Fruit fly (Drosophila melanogaster): ENCODE results near the gene CG13998.

DNA sequence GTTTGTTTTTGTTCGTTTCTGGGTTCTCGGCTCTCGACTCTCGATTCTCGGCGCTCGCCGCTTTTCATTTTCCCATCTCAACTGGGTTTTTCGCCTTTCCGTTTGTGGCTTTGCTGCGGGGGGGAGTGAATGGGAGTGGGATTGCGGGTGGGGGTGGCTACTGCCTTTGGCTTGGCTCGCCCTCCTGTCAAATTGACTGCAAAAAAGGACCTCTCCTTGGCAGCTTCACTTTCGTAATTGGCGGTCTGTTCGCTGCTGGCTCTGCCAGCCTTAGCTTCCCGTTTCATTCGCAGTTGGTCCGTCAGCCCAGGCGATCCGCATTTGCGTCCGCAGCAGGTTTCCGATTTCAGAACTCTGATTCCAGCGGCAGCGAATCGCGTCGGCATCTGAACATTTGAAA lies 31.0 kb downstream of the CG13998 start, which contains the start of gene dsf:
- TF ChIP-seq Nf-YC (tag; optimal IDR thresholded peaks at IDR 0.05): no peak
- TF ChIP-seq CG11504 (tag; optimal IDR thresholded peaks at IDR 0.05): no peak
- TF ChIP-seq Sin3A (optimal IDR thresholded peaks at IDR 0.05): no peak
- no peak for TF ChIP-seq gsb (GFP tag; IDR thresholded peaks at IDR 0.05)
- TF ChIP-seq CG11695 (GFP tag; IDR thresholded peaks at IDR 0.05): no peak
- no peak for TF ChIP-seq otp (GFP tag; IDR thresholded peaks at IDR 0.05)
- TF ChIP-seq CG4617 (GFP tag; optimal IDR thresholded peaks at IDR 0.05; ENCODE audit: borderline replicate concordance): no peak
- no peak for TF ChIP-seq CG6654 (GFP tag; optimal IDR thresholded peaks at IDR 0.05)
- TF ChIP-seq dimm (GFP tag; IDR thresholded peaks at IDR 0.05): no peak
- no peak for TF ChIP-seq CG12659 (GFP tag; optimal IDR thresholded peaks at IDR 0.05)
- no peak for TF ChIP-seq Hr3 (GFP tag; optimal IDR thresholded peaks at IDR 0.05)
- TF ChIP-seq gcm2 (GFP tag; optimal IDR thresholded peaks at IDR 0.05): no peak
- no peak for TF ChIP-seq peb (GFP tag; IDR thresholded peaks at IDR 0.05)

Measured in whole organism, embryonic.